Worm (Caenorhabditis elegans) whole organism, young adult: ENCODE data around the gene Y81B9A.4.

Source experiments
- C17E4.6 ChIP-seq: fragments of 200-800 bp; sonication (Bioruptor generic); IDR thresholded peaks from 2 replicates; pipeline ENCODE4 v1.3.6; 2022; ENCODE audit warnings: missing genetic modification reagents, missing genetic modification characterization, missing compliant biosample characterization
- F23B12.7 ChIP-seq: sonication (generic microtip); optimal IDR thresholded peaks from 2 replicates; lab custom pipeline; 2017; ENCODE audit warnings: missing genetic modification characterization, mild to moderate bottlenecking, missing compliant biosample characterization, antibody characterized with exemption, moderate library complexity; ENCODE audit not compliant: insufficient read depth
- T07F8.4 ChIP-seq: sonication (generic microtip); optimal IDR thresholded peaks from 2 replicates; lab custom pipeline; 2016; ENCODE audit warnings: mild to moderate bottlenecking, missing genetic modification characterization, moderate library complexity, missing compliant biosample characterization
- Y53G8AR.9 ChIP-seq: fragments of 200-800 bp; sonication (Bioruptor generic); conservative IDR thresholded peaks from 2 replicates; pipeline ENCODE4 v1.3.6; 2022; ENCODE audit warnings: missing genetic modification reagents, missing genetic modification characterization, missing compliant biosample characterization
- aptf-3 ChIP-seq: fragments of 200-800 bp; sonication (Bioruptor generic); IDR thresholded peaks from 2 replicates; pipeline ENCODE4 v1.3.6; 2022; ENCODE audit warnings: missing genetic modification characterization, missing compliant biosample characterization
- athp-1 ChIP-seq: sonication (generic microtip); optimal IDR thresholded peaks from 2 replicates; lab custom pipeline; 2017; ENCODE audit warnings: mild to moderate bottlenecking, missing genetic modification characterization, missing compliant biosample characterization
- ccch-3 ChIP-seq: fragments of 200-800 bp; sonication (Bioruptor generic); optimal IDR thresholded peaks from 2 replicates; lab custom pipeline; 2018; ENCODE audit warnings: mild to moderate bottlenecking, missing genetic modification characterization, missing compliant biosample characterization
- cebp-1 ChIP-seq, 2 experiments: fragments of 200-800 bp in 1 of 2; sonication (Bioruptor generic) in 1 of 2; sonication (generic microtip) in 1 of 2; IDR thresholded peaks in 1 of 2; optimal IDR thresholded peaks in 1 of 2; 2 replicates each; pipeline versions ENCODE4 v1.3.6 to Lab custom; 2017 to 2022; ENCODE audit warnings: missing compliant biosample characterization in 2 of 2, missing genetic modification characterization in 2 of 2, mild to moderate bottlenecking in 1 of 2, missing genetic modification reagents in 1 of 2, moderate library complexity in 1 of 2
- ceh-91 ChIP-seq: fragments of 200-800 bp; sonication (Bioruptor generic); IDR thresholded peaks from 2 replicates; pipeline ENCODE4 v1.3.6; 2022; ENCODE audit warnings: missing genetic modification reagents, missing genetic modification characterization, missing compliant biosample characterization
- egl-44 ChIP-seq: fragments of 200-800 bp; sonication (Bioruptor generic); IDR thresholded peaks from 2 replicates; pipeline ENCODE4 v1.3.6; 2022; ENCODE audit warnings: missing genetic modification reagents, missing genetic modification characterization, missing compliant biosample characterization
- hrde-1 ChIP-seq: sonication (generic microtip); optimal IDR thresholded peaks from 2 replicates; lab custom pipeline; 2016; ENCODE audit warnings: missing genetic modification characterization, mild to moderate bottlenecking, missing compliant biosample characterization, moderate library complexity, missing genotype, missing genetic modification reagents, borderline replicate concordance
- lin-54 ChIP-seq: fragments of 200-800 bp; sonication (Bioruptor generic); optimal IDR thresholded peaks from 2 replicates; lab custom pipeline; 2018; ENCODE audit warnings: mild to moderate bottlenecking, missing genetic modification characterization, missing compliant biosample characterization
- lir-1 ChIP-seq: fragments of 200-800 bp; sonication (Bioruptor generic); conservative IDR thresholded peaks from 2 replicates; pipeline ENCODE4 v1.3.6; 2022; ENCODE audit warnings: missing genetic modification reagents, missing genetic modification characterization, missing compliant biosample characterization
- lsl-1 ChIP-seq: fragments of 200-800 bp; sonication (Bioruptor generic); optimal IDR thresholded peaks from 2 replicates; lab custom pipeline; 2018; ENCODE audit warnings: mild to moderate bottlenecking, missing genetic modification characterization, moderate library complexity, missing compliant biosample characterization
- lsy-27 ChIP-seq: sonication (generic microtip); optimal IDR thresholded peaks from 2 replicates; lab custom pipeline; 2017; ENCODE audit warnings: missing genetic modification characterization, mild to moderate bottlenecking, missing compliant biosample characterization, antibody characterized with exemption, missing genotype, borderline replicate concordance; ENCODE audit not compliant: insufficient read depth
- madf-3 ChIP-seq: fragments of 200-800 bp; sonication (Bioruptor generic); IDR thresholded peaks from 2 replicates; pipeline ENCODE4 v1.3.6; 2022; ENCODE audit warnings: missing genetic modification reagents, missing genetic modification characterization, missing compliant biosample characterization
- nfya-1 ChIP-seq: sonication (generic microtip); optimal IDR thresholded peaks from 2 replicates; lab custom pipeline; 2017; ENCODE audit warnings: antibody characterized with exemption, missing compliant biosample characterization, missing genetic modification characterization, borderline replicate concordance; ENCODE audit not compliant: insufficient read depth
- nhr-120 ChIP-seq: fragments of 200-800 bp; sonication (Bioruptor generic); IDR thresholded peaks from 2 replicates; pipeline ENCODE4 v1.3.6; 2022; ENCODE audit warnings: missing genetic modification characterization, missing compliant biosample characterization
- nhr-27 ChIP-seq: fragments of 200-800 bp; sonication (Bioruptor generic); optimal IDR thresholded peaks from 2 replicates; lab custom pipeline; 2018; ENCODE audit warnings: mild to moderate bottlenecking, missing genetic modification characterization, moderate library complexity, missing compliant biosample characterization
- pbrm-1 ChIP-seq: fragments of 200-800 bp; sonication (Bioruptor generic); IDR thresholded peaks from 2 replicates; pipeline ENCODE4 v1.3.6; 2022; ENCODE audit warnings: missing genetic modification reagents, missing genetic modification characterization, missing compliant biosample characterization
- rcor-1 ChIP-seq: fragments of 200-800 bp; sonication (Bioruptor generic); IDR thresholded peaks from 2 replicates; pipeline ENCODE4 v1.3.6; 2022; ENCODE audit warnings: missing genetic modification reagents, missing genetic modification characterization, missing compliant biosample characterization
- rec-8 ChIP-seq, 2 experiments: sonication (generic microtip); optimal IDR thresholded peaks; 2 replicates each; lab custom pipeline; 2016; ENCODE audit warnings: mild to moderate bottlenecking in 2 of 2, missing genetic modification characterization in 2 of 2, missing genetic modification reagents in 2 of 2, missing genotype in 2 of 2, missing biosample characterization in 1 of 2, missing compliant biosample characterization in 1 of 2, moderate library complexity in 1 of 2
- rpc-1 ChIP-seq, 2 experiments: fragments of 150-350 bp in 1 of 2; sonication (generic microtip) in 1 of 2; optimal IDR thresholded peaks; 2 replicates each; lab custom pipeline; 2014 to 2018; ENCODE audit warnings: missing biosample characterization in 1 of 2, missing genetic modification characterization in 1 of 2, missing genetic modification reagents in 1 of 2, missing genotype in 1 of 2
- sdz-38 ChIP-seq: sonication (generic microtip); optimal IDR thresholded peaks from 2 replicates; lab custom pipeline; 2016; ENCODE audit warnings: missing genotype, missing genetic modification characterization, missing compliant biosample characterization
- snpc-1.3 ChIP-seq: sonication (generic microtip); optimal IDR thresholded peaks from 2 replicates; lab custom pipeline; 2017; ENCODE audit warnings: missing genetic modification characterization, mild to moderate bottlenecking, missing compliant biosample characterization, antibody characterized with exemption, moderate library complexity, missing genotype, missing genetic modification reagents; ENCODE audit not compliant: insufficient read depth
- snpc-3.4 ChIP-seq: sonication (generic microtip); optimal IDR thresholded peaks from 2 replicates; lab custom pipeline; 2017; ENCODE audit warnings: missing genetic modification characterization, mild to moderate bottlenecking, missing compliant biosample characterization, antibody characterized with exemption, moderate library complexity, missing genotype, missing genetic modification reagents
- unc-62 ChIP-seq: fragments of 150-350 bp; optimal IDR thresholded peaks from 2 replicates; lab custom pipeline; 2014; ENCODE audit warnings: missing biosample characterization, missing genetic modification reagents, missing genetic modification characterization
- ztf-18 ChIP-seq: sonication (generic microtip); optimal IDR thresholded peaks from 2 replicates; lab custom pipeline; 2016; ENCODE audit warnings: missing genotype, mild to moderate bottlenecking, missing genetic modification characterization, missing compliant biosample characterization
- ztf-25 ChIP-seq: fragments of 200-800 bp; sonication (Bioruptor generic); IDR thresholded peaks from 2 replicates; pipeline ENCODE4 v1.3.6; 2022; ENCODE audit warnings: missing genetic modification reagents, missing genetic modification characterization, missing compliant biosample characterization
- ztf-28 ChIP-seq: fragments of 200-800 bp; sonication (Bioruptor generic); IDR thresholded peaks from 2 replicates; pipeline ENCODE4 v1.3.6; 2022; ENCODE audit warnings: missing genetic modification reagents, missing genetic modification characterization, missing compliant biosample characterization

Y81B9A.4 gene

ce11 chrX:9170058-9170457, 10.7 kb downstream of the Y81B9A.4 start:
- TF ChIP-seq egl-44 (GFP tag; lab: Robert Waterston, UW): no peak
- TF ChIP-seq cebp-1 (GFP tag; IDR thresholded peaks at IDR 0.05; lab: Robert Waterston, UW): no peak
- no peak for TF ChIP-seq cebp-1 (tag; optimal IDR thresholded peaks at IDR 0.05; lab: Kevin White, UChicago)
- no peak for TF ChIP-seq lin-54
- no peak for TF ChIP-seq lsl-1 (GFP tag; lab: Kevin White, UChicago)
- no peak for TF ChIP-seq nfya-1 (tag; lab: Kevin White, UChicago)
- no peak for TF ChIP-seq ztf-28
- TF ChIP-seq nhr-27 (tag; lab: Kevin White, UChicago): no peak
- no peak for TF ChIP-seq rpc-1 (optimal IDR thresholded peaks at IDR 0.05; lab: Kevin White, UChicago)
- TF ChIP-seq rpc-1 (tag; optimal IDR thresholded peaks at IDR 0.05; lab: Kevin White, UChicago): no peak
- no peak for TF ChIP-seq C17E4.6 (GFP tag; lab: Robert Waterston, UW)
- TF ChIP-seq lsy-27 (tag; lab: Kevin White, UChicago): no peak
- TF ChIP-seq pbrm-1 (GFP tag; lab: Robert Waterston, UW): no peak
- no peak for TF ChIP-seq athp-1 (tag; lab: Kevin White, UChicago)
- no peak for TF ChIP-seq F23B12.7
- TF ChIP-seq ztf-25 (GFP tag; lab: Robert Waterston, UW): no peak
- TF ChIP-seq ccch-3 (GFP tag; lab: Kevin White, UChicago): no peak

DNA sequence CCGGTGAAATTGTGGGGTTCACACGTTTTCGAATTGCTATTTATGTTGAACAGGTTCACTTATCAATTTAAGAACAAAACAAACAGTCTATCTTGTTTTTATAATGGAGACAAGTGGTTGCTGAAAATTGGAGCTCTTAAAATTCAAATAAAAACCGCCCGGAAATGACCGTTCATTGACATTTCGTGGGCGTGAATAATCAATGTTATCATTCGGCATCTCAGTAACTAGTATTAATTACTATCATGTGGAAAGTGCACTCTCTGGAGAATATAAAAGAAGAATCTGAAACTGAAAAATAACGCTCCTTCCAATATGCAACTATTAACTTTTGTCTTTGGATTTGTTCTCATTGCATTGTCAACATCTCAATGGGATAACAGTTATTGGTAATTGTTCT, 12.5 kb downstream of the Y81B9A.4 start, which contains the start of gene B0563.9:
Gene B0563.9, plus strand, starts transcription at position 301 of the 400 bp plus-strand sequence.
- TF ChIP-seq madf-3 (GFP tag; lab: Robert Waterston, UW) (no peak), unc-62 (no peak), rcor-1 (GFP tag; lab: Robert Waterston, UW) (no peak), sdz-38 (tag; lab: Kevin White, UChicago) (no peak), T07F8.4 (tag; lab: Kevin White, UChicago) (no peak), nhr-27 (tag; lab: Kevin White, UChicago) (no peak), lin-54 (no peak), aptf-3 (GFP tag; lab: Robert Waterston, UW) (no peak)

ce11 chrX:9166921-9167320, 13.8 kb downstream of the Y81B9A.4 start, which contains the start of gene B0563.10:
Gene B0563.10, minus strand, starts transcription at chrX:9167245.
- TF ChIP-seq snpc-1.3 (tag; lab: Kevin White, UChicago) (no peak), ccch-3 (GFP tag; lab: Kevin White, UChicago) (no peak)

ce11 chrX:9162864-9163263, 17.9 kb downstream of the Y81B9A.4 start, which contains the start of gene tsp-11:
Gene tsp-11, plus strand, starts transcription at chrX:9163164.
- no peak for TF ChIP-seq athp-1 (tag; lab: Kevin White, UChicago)
- no peak for TF ChIP-seq cebp-1 (GFP tag; IDR thresholded peaks at IDR 0.05; lab: Robert Waterston, UW)
- TF ChIP-seq cebp-1 (tag; optimal IDR thresholded peaks at IDR 0.05; lab: Kevin White, UChicago): no peak
- no peak for TF ChIP-seq lir-1 (GFP tag; lab: Robert Waterston, UW)
- no peak for TF ChIP-seq ceh-91
- TF ChIP-seq T07F8.4 (tag; lab: Kevin White, UChicago): no peak
- no peak for TF ChIP-seq nhr-120 (GFP tag; lab: Robert Waterston, UW)
- TF ChIP-seq snpc-3.4 (tag; lab: Kevin White, UChicago): no peak
- no peak for TF ChIP-seq rec-8 (tag; optimal IDR thresholded peaks at IDR 0.05; lab: Kevin White, UChicago)
- TF ChIP-seq Y53G8AR.9 (GFP tag; lab: Robert Waterston, UW): no peak
- no peak for TF ChIP-seq hrde-1 (tag; lab: Kevin White, UChicago)
- TF ChIP-seq ztf-18 (tag; lab: Kevin White, UChicago): no peak
